Worm (Caenorhabditis elegans): ENCODE results near the gene msp-59.

The msp-59 gene

DNA sequence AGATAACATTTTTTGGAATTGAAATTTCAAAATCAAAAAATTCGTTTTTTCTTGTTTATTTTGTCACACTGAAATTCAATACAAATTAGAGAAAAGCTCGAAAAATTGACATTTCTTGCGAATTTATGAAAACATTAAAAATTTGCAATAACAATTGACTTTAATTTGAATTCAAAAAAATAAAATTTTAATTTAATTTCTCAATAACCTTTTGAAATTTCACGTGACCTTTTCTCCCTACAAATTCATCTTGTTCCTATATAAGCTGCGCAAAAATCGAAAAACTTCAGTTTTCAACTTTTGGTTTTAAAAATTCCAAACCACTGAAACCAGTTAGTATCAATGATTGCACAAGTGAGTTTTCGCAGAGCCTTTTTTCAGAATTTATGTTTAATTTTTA lies 44.1 kb downstream of the msp-59 start, which contains the start of gene F36H12.4:
TSS of gene F36H12.4 (plus strand) at position 301 of the 400 bp plus-strand sequence.
- TF ChIP-seq sea-1 (GFP tag; conservative IDR thresholded peaks at IDR 0.05): no peak
- TF ChIP-seq hmbx-1 (tag; optimal IDR thresholded peaks at IDR 0.05): no peak
- no peak for TF ChIP-seq aly-1 (tag; optimal IDR thresholded peaks at IDR 0.05)
- TF ChIP-seq pes-1 (GFP tag; IDR thresholded peaks at IDR 0.05): no peak
- TF ChIP-seq B0310.2 (tag; optimal IDR thresholded peaks at IDR 0.05): no peak
- TF ChIP-seq ceh-36 (tag; optimal IDR thresholded peaks at IDR 0.05): no peak
- no peak for TF ChIP-seq hmg-4 (GFP tag; optimal IDR thresholded peaks at IDR 0.05)
- TF ChIP-seq F13C5.2 (tag; optimal IDR thresholded peaks at IDR 0.05): no peak
- no peak for TF ChIP-seq ama-1 (optimal IDR thresholded peaks at IDR 0.05)
- TF ChIP-seq scrt-1 (GFP tag; IDR thresholded peaks at IDR 0.05): no peak
- no peak for TF ChIP-seq ceh-13 (GFP tag; optimal IDR thresholded peaks at IDR 0.05)
- TF ChIP-seq tra-4 (tag; optimal IDR thresholded peaks at IDR 0.05): no peak
- no peak for TF ChIP-seq ets-7 (tag; optimal IDR thresholded peaks at IDR 0.05)
- no peak for TF ChIP-seq tbx-11 (GFP tag; IDR thresholded peaks at IDR 0.05)
- TF ChIP-seq flt-1 (GFP tag; IDR thresholded peaks at IDR 0.05): no peak
- no peak for TF ChIP-seq tbx-37 (GFP tag; conservative IDR thresholded peaks at IDR 0.05)
- no peak for TF ChIP-seq hnd-1 (tag; optimal IDR thresholded peaks at IDR 0.05)

ce11 chrIV:5266474-5266873 lies 46.4 kb downstream of the msp-59 start, which contains the start of gene F36H12.5:
TSS of gene F36H12.5 (plus strand) at chrIV:5266774.
- no peak for TF ChIP-seq flt-1 (GFP tag; IDR thresholded peaks at IDR 0.05)
- no peak for TF ChIP-seq ets-7 (tag; optimal IDR thresholded peaks at IDR 0.05)
- no peak for TF ChIP-seq hnd-1 (tag; optimal IDR thresholded peaks at IDR 0.05)
- no peak for TF ChIP-seq ceh-36 (tag; optimal IDR thresholded peaks at IDR 0.05)
- TF ChIP-seq pes-1 (GFP tag; IDR thresholded peaks at IDR 0.05): no peak
- TF ChIP-seq scrt-1 (GFP tag; IDR thresholded peaks at IDR 0.05): no peak
- TF ChIP-seq hmg-4 (GFP tag; optimal IDR thresholded peaks at IDR 0.05): no peak
- TF ChIP-seq aly-1 (tag; optimal IDR thresholded peaks at IDR 0.05): no peak
- no peak for TF ChIP-seq B0310.2 (tag; optimal IDR thresholded peaks at IDR 0.05)
- TF ChIP-seq tra-4 (tag; optimal IDR thresholded peaks at IDR 0.05): no peak
- no peak for TF ChIP-seq hmbx-1 (tag; optimal IDR thresholded peaks at IDR 0.05)

All from whole organism, early embryonic.